Worm (Caenorhabditis elegans) whole organism, L4 larva: Measurements from ENCODE around the gene clec-218.

Experiments
- F49E8.2 ChIP-seq: sonication (generic microtip); optimal IDR thresholded peaks from 2 replicates; lab custom pipeline; 2016; ENCODE audit warnings: missing compliant biosample characterization, mild to moderate bottlenecking, missing genetic modification characterization, borderline replicate concordance
- Y105C5A.15 ChIP-seq: fragments of 200-800 bp; sonication (Bioruptor generic); IDR thresholded peaks from 2 replicates; pipeline ENCODE4 v1.3.6; 2022; ENCODE audit warnings: missing genetic modification characterization, missing compliant biosample characterization
- ZK546.5 ChIP-seq, 2 experiments: sonication (generic microtip); optimal IDR thresholded peaks; 2 replicates each; lab custom pipeline; 2017; ENCODE audit warnings: missing biosample characterization in 2 of 2, missing genetic modification characterization in 2 of 2
- aha-1 ChIP-seq: fragments of 150-350 bp; peaks from one replicate; lab custom pipeline; 2014; ENCODE audit warnings: missing biosample characterization, missing genetic modification characterization
- arid-1 ChIP-seq: fragments of 200-800 bp; sonication (Bioruptor generic); conservative IDR thresholded peaks from 2 replicates; pipeline ENCODE4 v1.3.6; 2022; ENCODE audit warnings: missing genetic modification reagents, missing genetic modification characterization, missing compliant biosample characterization
- attf-4 ChIP-seq: sonication (generic microtip); optimal IDR thresholded peaks from 3 replicates; lab custom pipeline; 2017; ENCODE audit warnings: missing biosample characterization, missing genetic modification characterization
- ceh-32 ChIP-seq: sonication (generic microtip); optimal IDR thresholded peaks from 2 replicates; lab custom pipeline; 2016; ENCODE audit warnings: mild to moderate bottlenecking, missing genetic modification characterization, missing compliant biosample characterization; ENCODE audit not compliant: poor library complexity
- ceh-62 ChIP-seq: sonication (generic microtip); optimal IDR thresholded peaks from 2 replicates; lab custom pipeline; 2017; ENCODE audit warnings: missing biosample characterization, missing genetic modification characterization
- ceh-82 ChIP-seq: sonication (generic microtip); optimal IDR thresholded peaks from 2 replicates; lab custom pipeline; 2017; ENCODE audit warnings: missing biosample characterization, missing genetic modification characterization
- ces-1 ChIP-seq: fragments of 150-350 bp; sonication (generic microtip); optimal IDR thresholded peaks from 4 replicates; lab custom pipeline; 2014; ENCODE audit warnings: missing biosample characterization, missing genetic modification reagents, missing genetic modification characterization
- ctbp-1 ChIP-seq: fragments of 200-800 bp; sonication (Bioruptor generic); IDR thresholded peaks from 2 replicates; pipeline ENCODE4 v1.3.6; 2022; ENCODE audit warnings: missing genetic modification reagents, missing genetic modification characterization, missing compliant biosample characterization
- daf-12 ChIP-seq: fragments of 150-350 bp; optimal IDR thresholded peaks from 2 replicates; lab custom pipeline; 2014; ENCODE audit warnings: missing biosample characterization, missing genetic modification reagents, missing genetic modification characterization
- daf-19 ChIP-seq: fragments of 200-800 bp; sonication (Bioruptor generic); conservative IDR thresholded peaks from 2 replicates; pipeline ENCODE4 v1.3.6; 2022; ENCODE audit warnings: missing genetic modification characterization, missing compliant biosample characterization
- dmd-6 ChIP-seq: fragments of 200-800 bp; sonication (Bioruptor generic); IDR thresholded peaks from 2 replicates; pipeline ENCODE4 v1.3.6; 2022; ENCODE audit warnings: missing genetic modification reagents, missing genetic modification characterization, missing compliant biosample characterization
- egl-27 ChIP-seq: sonication (generic microtip); optimal IDR thresholded peaks from 3 replicates; lab custom pipeline; 2017; ENCODE audit warnings: missing biosample characterization, missing genetic modification reagents, missing genetic modification characterization
- gei-8 ChIP-seq: fragments of 200-800 bp; sonication (Bioruptor generic); optimal IDR thresholded peaks from 2 replicates; lab custom pipeline; 2018; ENCODE audit warnings: mild to moderate bottlenecking, missing genetic modification characterization, missing compliant biosample characterization
- hmg-1.1 ChIP-seq: fragments of 200-800 bp; sonication (Bioruptor generic); IDR thresholded peaks from 2 replicates; pipeline ENCODE4 v1.3.6; 2022; ENCODE audit warnings: missing genetic modification reagents, missing genetic modification characterization, missing compliant biosample characterization
- jun-1 ChIP-seq: fragments of 150-350 bp; optimal IDR thresholded peaks from 2 replicates; lab custom pipeline; 2014; ENCODE audit warnings: missing biosample characterization, missing genetic modification reagents, missing genetic modification characterization
- lim-7 ChIP-seq: fragments of 200-800 bp; sonication (Bioruptor generic); IDR thresholded peaks from 2 replicates; pipeline ENCODE4 v1.3.6; 2022; ENCODE audit warnings: missing genetic modification characterization, missing compliant biosample characterization
- lsy-2 ChIP-seq, 2 experiments: fragments of 150-350 bp in 1 of 2; sonication (generic microtip) in 1 of 2; optimal IDR thresholded peaks; 2 replicates each; lab custom pipeline; 2014 to 2017; ENCODE audit warnings: missing biosample characterization in 2 of 2, missing genetic modification characterization in 2 of 2
- mdt-29 ChIP-seq: fragments of 200-800 bp; sonication (Bioruptor generic); IDR thresholded peaks from 2 replicates; pipeline ENCODE4 v1.3.6; 2022; ENCODE audit warnings: missing genetic modification reagents, missing genetic modification characterization, missing compliant biosample characterization
- mxl-2 ChIP-seq: fragments of 200-800 bp; sonication (Bioruptor generic); conservative IDR thresholded peaks from 2 replicates; pipeline ENCODE4 v1.3.6; 2022; ENCODE audit warnings: missing genetic modification reagents, missing genetic modification characterization, missing compliant biosample characterization
- mxl-3 ChIP-seq: fragments of 200-800 bp; sonication (Bioruptor generic); optimal IDR thresholded peaks from 2 replicates; lab custom pipeline; 2018; ENCODE audit warnings: mild to moderate bottlenecking, missing genetic modification characterization, missing compliant biosample characterization
- nhr-25 ChIP-seq: sonication (generic microtip); optimal IDR thresholded peaks from 2 replicates; lab custom pipeline; 2017; ENCODE audit warnings: missing genetic modification characterization, mild to moderate bottlenecking, missing compliant biosample characterization, antibody characterized with exemption, moderate library complexity, borderline replicate concordance; ENCODE audit not compliant: insufficient read depth
- nhr-28 ChIP-seq: fragments of 150-350 bp; optimal IDR thresholded peaks from 2 replicates; lab custom pipeline; 2014; ENCODE audit warnings: missing biosample characterization, missing genetic modification characterization
- nhr-41 ChIP-seq: fragments of 200-800 bp; sonication (Bioruptor generic); IDR thresholded peaks from 2 replicates; pipeline ENCODE4 v1.3.6; 2022; ENCODE audit warnings: missing genetic modification reagents, missing genetic modification characterization, missing compliant biosample characterization
- nhr-42 ChIP-seq: fragments of 200-800 bp; sonication (Bioruptor generic); IDR thresholded peaks from 2 replicates; pipeline ENCODE4 v1.3.6; 2022; ENCODE audit warnings: missing genetic modification characterization, missing compliant biosample characterization
- php-3 ChIP-seq: fragments of 200-800 bp; sonication (Bioruptor generic); IDR thresholded peaks from 2 replicates; pipeline ENCODE4 v1.3.6; 2022; ENCODE audit warnings: missing genetic modification reagents, missing genetic modification characterization, missing compliant biosample characterization
- pqm-1 ChIP-seq: sonication (generic microtip); optimal IDR thresholded peaks from 2 replicates; lab custom pipeline; 2017; ENCODE audit warnings: missing biosample characterization, missing genetic modification characterization
- rbr-2 ChIP-seq: sonication (generic microtip); optimal IDR thresholded peaks from 2 replicates; lab custom pipeline; 2016; ENCODE audit warnings: missing genotype, missing genetic modification characterization, missing compliant biosample characterization
- spr-1 ChIP-seq: sonication (generic microtip); optimal IDR thresholded peaks from 2 replicates; lab custom pipeline; 2016; ENCODE audit warnings: mild to moderate bottlenecking, missing genetic modification characterization, missing compliant biosample characterization
- tag-97 ChIP-seq: fragments of 200-800 bp; sonication (Bioruptor generic); IDR thresholded peaks from 2 replicates; pipeline ENCODE4 v1.3.6; 2022; ENCODE audit warnings: missing genetic modification characterization, missing compliant biosample characterization
- unc-130 ChIP-seq: sonication (generic microtip); optimal IDR thresholded peaks from 2 replicates; lab custom pipeline; 2016; ENCODE audit warnings: missing genetic modification reagents, missing genetic modification characterization, missing compliant biosample characterization
- unc-39 ChIP-seq: sonication (generic microtip); optimal IDR thresholded peaks from 2 replicates; lab custom pipeline; 2017; ENCODE audit warnings: missing biosample characterization, missing genetic modification characterization
- zfp-3 ChIP-seq: fragments of 200-800 bp; sonication (Bioruptor generic); conservative IDR thresholded peaks from 2 replicates; pipeline ENCODE4 v1.3.6; 2022; ENCODE audit warnings: missing genetic modification reagents, missing genetic modification characterization, missing compliant biosample characterization
- ztf-11 ChIP-seq: fragments of 150-350 bp; optimal IDR thresholded peaks from 2 replicates; lab custom pipeline; 2014; ENCODE audit warnings: missing biosample characterization, missing genetic modification characterization

The clec-218 gene

DNA sequence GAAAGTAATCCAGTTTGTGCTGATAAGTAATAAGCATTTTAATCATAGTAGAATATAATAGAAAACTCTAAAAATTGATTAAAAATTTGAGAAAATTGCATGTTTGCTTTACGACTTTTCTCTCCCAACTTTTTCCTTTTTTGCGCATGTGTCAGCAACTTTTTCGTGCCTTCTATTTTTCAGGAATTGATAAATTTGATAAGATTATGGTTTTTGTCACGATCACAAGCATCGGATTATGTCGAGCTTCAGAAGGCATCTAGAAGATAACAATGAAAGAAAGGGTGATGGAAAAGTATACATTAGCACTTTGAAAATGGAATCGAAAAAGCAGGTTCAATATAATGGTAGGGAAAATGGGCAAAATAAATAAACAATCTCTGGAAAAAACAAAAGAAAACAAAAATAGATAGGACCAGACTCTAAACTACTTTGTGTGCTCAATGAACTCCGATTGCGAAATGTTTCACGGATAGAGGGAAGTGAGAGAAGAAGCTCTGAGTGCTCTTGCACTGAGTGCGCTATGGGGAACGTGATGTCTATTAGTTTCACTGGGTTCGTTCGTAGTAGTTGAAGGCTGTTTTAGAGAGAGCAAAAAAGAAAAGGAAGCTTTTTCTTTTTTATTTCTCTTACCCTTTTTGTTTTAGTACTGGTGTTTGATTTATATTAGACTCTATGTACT lies 19.5 kb upstream of the clec-218 start (continued):
- TF ChIP-seq attf-4 (tag; lab: Kevin White, UChicago) (no peak), arid-1 (GFP tag; lab: Robert Waterston, UW) (no peak), ceh-82 (tag; lab: Kevin White, UChicago) (no peak), dmd-6 (GFP tag; lab: Robert Waterston, UW) (peak; percentile 22; the same call in 1 of the 2 replicates), unc-130 (GFP tag; lab: Kevin White, UChicago) (no peak), ctbp-1 (GFP tag; lab: Robert Waterston, UW) (peak; percentile 50; the same call in 1 of the 2 replicates), unc-39 (tag; lab: Kevin White, UChicago) (no peak), ces-1 (GFP tag; lab: Kevin White, UChicago) (no peak)
- TF ChIP-seq, all 104 proteins: peak for 7

DNA sequence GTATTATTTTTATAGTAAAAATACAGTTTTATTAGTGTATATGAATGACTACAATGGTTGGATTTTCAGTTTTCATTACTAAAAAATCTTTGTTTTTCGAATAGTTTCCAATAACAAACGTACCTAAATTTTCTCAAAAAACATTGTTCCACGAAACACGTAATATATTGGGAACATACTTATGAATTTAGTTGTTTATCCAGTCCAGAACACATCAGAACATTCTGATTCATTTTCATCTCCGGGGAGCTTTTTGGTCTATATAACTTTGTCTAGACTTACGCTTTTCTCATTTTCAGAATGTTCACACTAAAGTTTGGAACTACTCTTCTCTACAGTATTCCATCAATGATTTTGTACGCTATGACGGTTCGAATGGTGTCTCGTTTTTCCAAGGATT lies 16.0 kb upstream of the clec-218 start, which contains the start of gene srg-33:
Gene srg-33 (plus strand): TSS at position 301 of the 400 bp plus-strand sequence.
- TF ChIP-seq lim-7 = no peak
- no peak for TF ChIP-seq daf-12
- TF ChIP-seq dmd-6 (GFP tag; lab: Robert Waterston, UW) = no peak
- no peak for TF ChIP-seq nhr-28 (tag; lab: Kevin White, UChicago)
- no peak for TF ChIP-seq zfp-3 (GFP tag; lab: Robert Waterston, UW)
- no peak for TF ChIP-seq ctbp-1 (GFP tag; lab: Robert Waterston, UW)
- TF ChIP-seq gei-8 (GFP tag; lab: Kevin White, UChicago) = no peak
- no peak for TF ChIP-seq php-3 (GFP tag; lab: Robert Waterston, UW)
- TF ChIP-seq ceh-62 (tag; lab: Kevin White, UChicago) = no peak
- TF ChIP-seq ceh-32 (tag; lab: Kevin White, UChicago) = no peak
- TF ChIP-seq mxl-2 (GFP tag; lab: Robert Waterston, UW) = no peak
- no peak for TF ChIP-seq F49E8.2 (tag; lab: Kevin White, UChicago)
- TF ChIP-seq egl-27 (tag; lab: Kevin White, UChicago) = no peak
- TF ChIP-seq, all 104 proteins: peak for 0

- TF ChIP-seq nhr-41 (GFP tag; lab: Robert Waterston, UW) (no peak), nhr-25 (no peak), daf-19 (GFP tag; lab: Robert Waterston, UW) (no peak), tag-97 (GFP tag; lab: Robert Waterston, UW) (no peak), mxl-2 (GFP tag; lab: Robert Waterston, UW) (no peak), aha-1 (tag; lab: Kevin White, UChicago) (no peak), rbr-2 (tag; lab: Kevin White, UChicago) (no peak), pqm-1 (tag; lab: Kevin White, UChicago) (no peak), hmg-1.1 (GFP tag; lab: Robert Waterston, UW) (no peak), mdt-29 (GFP tag; lab: Robert Waterston, UW) (no peak), ZK546.5 (tag; optimal IDR thresholded peaks at IDR 0.05; lab: Kevin White, UChicago) (no peak), Y105C5A.15 (no peak), spr-1 (no peak), jun-1 (tag; lab: Kevin White, UChicago) (no peak), mxl-3 (no peak), ztf-11 (tag; lab: Kevin White, UChicago) (no peak), nhr-42 (GFP tag; lab: Robert Waterston, UW) (no peak)
- TF ChIP-seq, all 104 proteins: peak for 0
Measured at ce11 chrV:8295866-8296265, 11.9 kb upstream of the clec-218 start, which contains the start of gene smex-1. Gene smex-1, minus strand, starts transcription at chrV:8295966.

ce11 chrV:8297504-8297903 lies 10.2 kb upstream of the clec-218 start, which contains the start of gene W02D7.4:
Gene W02D7.4, minus strand, starts transcription at chrV:8297604.
- TF ChIP-seq dmd-6 (GFP tag; lab: Robert Waterston, UW) (peak; percentile 32; the same call in 1 of the 2 replicates), lsy-2 (tag; optimal IDR thresholded peaks at IDR 0.05; lab: Kevin White, UChicago) (no peak)
